Worm (Caenorhabditis elegans): Measurements from ENCODE around the gene smap-1.

DNA sequence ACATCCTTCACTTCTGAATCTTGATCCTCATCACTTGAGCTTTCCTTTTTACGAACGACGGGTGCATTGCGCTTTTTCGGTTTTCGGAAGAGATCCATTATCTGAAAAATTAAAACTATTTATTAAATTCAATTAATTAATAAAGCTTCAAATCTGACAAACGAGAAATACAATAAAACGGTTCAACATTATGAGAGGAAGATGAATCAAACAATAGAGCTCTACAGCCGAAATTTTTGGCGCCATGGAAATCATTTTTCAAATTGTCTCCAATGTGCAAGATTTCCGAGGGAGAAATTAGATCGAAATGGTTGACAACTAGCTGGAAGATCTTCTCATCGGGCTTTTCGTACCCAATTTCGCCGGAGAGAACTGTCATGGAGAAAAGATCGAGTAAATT lies 17.9 kb upstream of the smap-1 start, which contains the start of gene rnf-113:
- no peak for TF ChIP-seq ztf-11 (tag; optimal IDR thresholded peaks at IDR 0.05)
- no peak for TF ChIP-seq ceh-83 (GFP tag; optimal IDR thresholded peaks at IDR 0.05)
- no peak for TF ChIP-seq lin-13 (tag; optimal IDR thresholded peaks at IDR 0.05)
- no peak for TF ChIP-seq pha-4 (tag; optimal IDR thresholded peaks at IDR 0.05)
- no peak for TF ChIP-seq tbx-8 (GFP tag; optimal IDR thresholded peaks at IDR 0.05)
- no peak for TF ChIP-seq nhr-12 (tag; optimal IDR thresholded peaks at IDR 0.05)
- TF ChIP-seq ceh-39 (tag; optimal IDR thresholded peaks at IDR 0.05), result no peak
- no peak for TF ChIP-seq unc-62 (GFP tag; optimal IDR thresholded peaks at IDR 0.05)
- TF ChIP-seq sem-2 (GFP tag; optimal IDR thresholded peaks at IDR 0.05), result no peak

All from whole organism, mixed stage, embryonic.